Worm (Caenorhabditis elegans): Measurements from ENCODE around the gene frpr-7.

The frpr-7 gene

DNA sequence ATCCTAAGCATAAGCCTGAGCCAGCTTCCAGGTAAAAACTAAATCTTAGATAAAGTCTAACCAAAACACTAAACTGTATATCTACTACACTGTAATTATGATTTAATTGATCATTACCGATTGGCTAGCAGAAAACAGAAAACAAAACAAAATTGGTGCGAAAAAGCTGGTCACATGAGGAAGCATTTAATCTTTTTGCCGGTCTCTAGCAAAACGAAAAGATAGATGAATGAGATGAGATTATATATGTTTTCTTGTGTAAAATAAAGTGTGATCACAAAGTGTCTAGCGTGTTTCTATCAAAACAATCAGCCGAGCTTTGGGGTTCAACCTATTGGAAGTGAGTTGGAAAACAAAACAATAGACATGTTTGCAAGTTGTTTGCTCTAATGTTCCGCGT, 44.8 kb downstream of the frpr-7 start:
- TF ChIP-seq hlh-13 (GFP tag; optimal IDR thresholded peaks at IDR 0.05) = no peak
- no peak for TF ChIP-seq nfya-1 (tag; optimal IDR thresholded peaks at IDR 0.05)
- TF ChIP-seq unc-42 (tag; optimal IDR thresholded peaks at IDR 0.05) = no peak
- no peak for TF ChIP-seq unc-3 (GFP tag; conservative IDR thresholded peaks at IDR 0.05)
- TF ChIP-seq unc-3 (tag; optimal IDR thresholded peaks at IDR 0.05) = no peak
- TF ChIP-seq pqm-1 (tag; optimal IDR thresholded peaks at IDR 0.05) = no peak
- TF ChIP-seq ceh-18 (tag; optimal IDR thresholded peaks at IDR 0.05) = no peak
- no peak for TF ChIP-seq pha-2 (tag; optimal IDR thresholded peaks at IDR 0.05)
- no peak for TF ChIP-seq dve-1 (tag; optimal IDR thresholded peaks at IDR 0.05)
- TF ChIP-seq ceh-24 (tag; optimal IDR thresholded peaks at IDR 0.05) = no peak
- TF ChIP-seq ceh-45 (GFP tag; IDR thresholded peaks at IDR 0.05) = no peak

DNA sequence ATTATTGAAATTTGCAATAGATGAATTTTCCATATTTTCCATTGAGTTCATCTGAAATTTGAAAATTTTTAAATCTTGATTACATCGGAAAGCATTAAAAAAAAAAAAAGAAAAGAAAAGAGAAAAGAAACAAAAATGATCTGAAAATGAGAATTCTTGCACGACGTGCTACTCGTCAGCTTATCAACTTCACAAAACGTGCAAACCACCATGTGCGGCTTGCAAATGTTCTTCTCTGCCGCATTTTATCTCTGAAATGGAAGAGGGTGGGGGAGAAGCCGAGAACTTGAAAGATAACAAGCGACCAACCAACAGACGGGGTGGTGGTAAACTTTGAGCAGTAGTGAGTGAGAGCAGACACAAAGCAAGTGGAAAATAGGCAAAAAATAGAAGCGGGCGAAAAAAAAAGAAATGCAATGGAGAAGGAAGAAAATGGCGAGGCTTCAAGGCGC, 45.6 kb downstream of the frpr-7 start, which contains the start of gene F31A3.3:
TSS of gene F31A3.3 (minus strand) at position 51 of the 452 bp plus-strand sequence.
- no peak for TF ChIP-seq hlh-13 (GFP tag; optimal IDR thresholded peaks at IDR 0.05)
- TF ChIP-seq hlh-15 (tag; optimal IDR thresholded peaks at IDR 0.05) = no peak
- peak; percentile 25 for TF ChIP-seq elt-2 (tag; optimal IDR thresholded peaks at IDR 0.05)

DNA sequence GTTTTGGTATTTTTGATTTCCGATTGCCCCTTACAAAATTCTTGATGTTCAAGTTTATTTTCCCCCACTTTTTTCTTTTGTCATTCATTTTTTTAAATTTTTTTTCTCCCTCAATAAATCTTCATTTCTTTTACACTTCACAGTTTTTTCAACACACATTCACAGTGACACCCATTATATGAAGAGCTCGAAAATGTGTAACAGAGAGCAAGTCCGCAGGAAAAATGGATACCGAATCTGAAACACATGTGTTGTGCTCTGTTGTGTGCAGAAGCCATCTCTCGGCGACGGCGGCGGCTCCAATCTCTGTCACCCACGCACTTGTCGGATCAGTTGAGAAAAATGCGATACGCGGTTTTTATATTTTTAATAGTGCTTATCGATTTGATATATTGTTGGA, 51.6 kb downstream of the frpr-7 start, which contains the start of gene sup-10:
TSS of gene sup-10 (plus strand) at position 277 of the 400 bp plus-strand sequence.
- no peak for TF ChIP-seq pros-1 (tag; optimal IDR thresholded peaks at IDR 0.05)
- peak; percentile 54 for TF ChIP-seq ceh-18 (tag; optimal IDR thresholded peaks at IDR 0.05)

DNA sequence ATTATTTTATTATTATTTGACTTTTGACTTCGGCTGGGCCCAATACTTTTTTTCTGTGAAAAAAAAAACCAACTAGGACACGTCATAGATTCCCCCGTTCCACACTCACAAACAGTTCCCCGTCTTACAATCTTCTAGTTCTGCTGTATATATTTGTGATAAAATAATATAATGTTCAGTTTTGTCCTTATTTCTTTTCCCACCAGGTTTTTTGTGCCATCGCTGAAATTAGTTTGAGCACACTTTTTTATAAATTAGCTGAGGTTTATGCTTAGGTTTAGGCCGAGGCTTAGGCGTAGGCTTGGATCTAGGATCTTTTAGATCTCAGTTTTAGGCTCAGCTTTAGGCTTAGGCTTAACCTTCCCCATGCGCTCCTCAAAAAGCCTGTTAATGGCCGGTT, 52.3 kb downstream of the frpr-7 start:
- TF ChIP-seq Y22D7AL.16 (tag; optimal IDR thresholded peaks at IDR 0.05) (no peak), che-1 (tag; optimal IDR thresholded peaks at IDR 0.05) (no peak), F13H6.1 (tag; optimal IDR thresholded peaks at IDR 0.05) (no peak), ceh-6 (GFP tag; optimal IDR thresholded peaks at IDR 0.05) (no peak), lim-6 (tag; optimal IDR thresholded peaks at IDR 0.05) (no peak), ceh-48 (tag; optimal IDR thresholded peaks at IDR 0.05) (no peak), nhr-11 (tag; optimal IDR thresholded peaks at IDR 0.05) (no peak), unc-55 (GFP tag; optimal IDR thresholded peaks at IDR 0.05) (no peak), ceh-22 (tag; optimal IDR thresholded peaks at IDR 0.05) (no peak), T23F11.4 (GFP tag; optimal IDR thresholded peaks at IDR 0.05) (no peak)

DNA sequence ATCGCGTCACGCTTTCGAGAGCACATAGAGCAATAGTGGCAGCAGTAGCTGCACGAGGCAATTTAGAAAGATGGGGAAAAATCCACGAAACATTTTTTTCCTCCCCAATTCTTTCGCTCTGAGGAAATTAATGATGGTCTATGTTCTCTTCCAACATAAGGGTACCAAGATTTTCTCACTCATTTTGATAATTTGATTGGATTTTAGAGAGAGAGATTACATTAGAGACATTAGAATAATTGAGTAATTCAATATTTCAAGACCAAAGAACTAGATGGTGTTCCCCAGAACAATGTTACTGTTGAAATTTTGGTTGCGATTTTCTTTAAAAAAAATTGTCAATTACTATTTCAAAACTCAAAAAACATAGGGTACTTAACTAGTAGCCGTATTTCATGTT, 58.3 kb downstream of the frpr-7 start:
- TF ChIP-seq unc-42 (tag; optimal IDR thresholded peaks at IDR 0.05) (peak; percentile 55), fkh-10 (GFP tag; optimal IDR thresholded peaks at IDR 0.05) (no peak)

DNA sequence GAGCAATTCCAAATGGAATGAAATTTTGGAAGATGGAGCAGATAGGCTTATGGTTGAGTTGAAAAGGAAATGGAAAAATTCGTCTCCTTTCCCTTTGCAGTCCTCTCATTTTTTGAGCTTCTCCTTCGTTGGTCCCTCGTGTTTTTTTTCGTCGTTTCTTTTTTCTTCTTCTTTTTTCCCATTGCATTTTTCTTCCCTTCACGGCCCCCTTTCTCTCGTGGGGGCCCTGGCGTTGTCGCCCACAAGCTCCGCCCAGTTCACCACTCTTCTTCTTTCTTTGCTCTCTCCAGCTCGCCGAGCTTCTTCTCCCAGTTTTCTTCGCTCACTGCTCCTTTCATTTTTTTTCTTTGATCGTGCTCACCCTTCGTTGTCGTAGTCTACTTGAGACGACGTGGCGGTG, 60.2 kb downstream of the frpr-7 start:
- TF ChIP-seq unc-42 (tag; optimal IDR thresholded peaks at IDR 0.05) (peak; percentile 79), unc-55 (GFP tag; optimal IDR thresholded peaks at IDR 0.05) (no peak), ref-2 (tag; optimal IDR thresholded peaks at IDR 0.05) (peak; percentile 2), sdc-2 (tag; optimal IDR thresholded peaks at IDR 0.05) (peak; percentile 29), pag-3 (tag; optimal IDR thresholded peaks at IDR 0.05; ENCODE audit: borderline replicate concordance) (no peak), C38D4.7 (GFP tag; optimal IDR thresholded peaks at IDR 0.05) (no peak), ceh-31 (tag; optimal IDR thresholded peaks at IDR 0.05) (peak; percentile 29), ceh-34 (tag; optimal IDR thresholded peaks at IDR 0.05) (peak; percentile 34), ceh-14 (tag; optimal IDR thresholded peaks at IDR 0.05) (peak; percentile 18), hlh-6 (tag; optimal IDR thresholded peaks at IDR 0.05) (peak; percentile 12), C08G9.2 (tag; optimal IDR thresholded peaks at IDR 0.05) (peak; percentile 37), ceh-18 (tag; optimal IDR thresholded peaks at IDR 0.05) (peak; percentile 61), tbx-2 (tag; optimal IDR thresholded peaks at IDR 0.05) (peak; percentile 51), syd-9 (tag; optimal IDR thresholded peaks at IDR 0.05) (no peak)

All from whole organism, late embryonic.